Worm (Caenorhabditis elegans) whole organism, L4/young adult: Measurements from ENCODE around the gene miz-1.

ENCODE experiments used
- dao-5 ChIP-seq: sonication (generic microtip); optimal IDR thresholded peaks from 2 replicates; lab custom pipeline; 2016; ENCODE audit warnings: missing genotype, missing genetic modification characterization, moderate library complexity, missing compliant biosample characterization
- him-1 ChIP-seq: sonication (generic microtip); optimal IDR thresholded peaks from 2 replicates; lab custom pipeline; 2016; ENCODE audit warnings: missing genotype, missing genetic modification reagents, missing genetic modification characterization, missing compliant biosample characterization

DNA sequence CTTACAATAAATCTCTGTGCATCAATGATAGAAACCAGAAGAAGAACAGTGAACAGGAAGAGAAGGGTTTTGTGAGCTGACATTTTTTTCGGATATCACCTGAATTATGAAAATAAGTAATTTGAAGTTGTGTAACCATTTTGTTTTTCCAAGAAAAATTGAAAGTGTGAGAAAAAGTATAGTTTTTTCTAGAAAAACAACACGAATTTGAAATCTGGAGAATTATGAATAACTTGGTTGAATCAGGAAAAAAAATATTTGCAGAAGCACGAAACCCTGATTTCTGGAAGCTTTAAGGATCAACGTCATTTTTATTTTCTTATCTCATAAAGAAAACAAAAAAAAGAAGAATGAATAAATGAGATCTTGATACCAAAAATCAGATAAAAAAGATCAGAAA lies 62.3 kb downstream of the miz-1 start, which contains the start of gene F13E9.12:
- TF ChIP-seq him-1 (tag; lab: Kevin White, UChicago): no peak
- no peak for TF ChIP-seq dao-5
